Worm (Caenorhabditis elegans) whole organism, L4/young adult: ENCODE measurements around the gene F22E5.7.

Experiments used
- W03F9.2 ChIP-seq: fragments of 150-350 bp; optimal IDR thresholded peaks from 2 replicates; lab custom pipeline; 2014; ENCODE audit warnings: missing biosample characterization, missing genetic modification characterization
- dao-5 ChIP-seq: sonication (generic microtip); optimal IDR thresholded peaks from 2 replicates; lab custom pipeline; 2016; ENCODE audit warnings: missing genotype, missing genetic modification characterization, moderate library complexity, missing compliant biosample characterization
- him-1 ChIP-seq: sonication (generic microtip); optimal IDR thresholded peaks from 2 replicates; lab custom pipeline; 2016; ENCODE audit warnings: missing genotype, missing genetic modification reagents, missing genetic modification characterization, missing compliant biosample characterization

- TF ChIP-seq dao-5 (tag; lab: Kevin White, UChicago) (no peak), W03F9.2 (tag; lab: Kevin White, UChicago) (no peak), him-1 (tag; lab: Kevin White, UChicago) (no peak)
Observed at ce11 chrII:2690080-2690479, 48.2 kb downstream of the F22E5.7 start, which contains the start of gene nspf-3.
